Fruit fly (Drosophila melanogaster) whole organism, embryonic: ENCODE data around the gene mh.

Experiments
- ATbp ChIP-seq: fragments of 200-800 bp; sonication (Bioruptor generic); optimal IDR thresholded peaks from 2 replicates; lab custom pipeline; 2017; ENCODE audit warnings: missing biosample characterization, mild to moderate bottlenecking, missing genetic modification characterization, missing genetic modification reagents
- Ada2b ChIP-seq: fragments of 200-800 bp; sonication (Bioruptor generic); IDR thresholded peaks from 2 replicates; pipeline ENCODE4 v1.3.6; 2022; ENCODE audit warnings: missing biosample characterization, missing genetic modification characterization
- Awh ChIP-seq: fragments of 200-800 bp; sonication (Bioruptor generic); IDR thresholded peaks from 2 replicates; pipeline ENCODE4, ENCODE4 v1.3.6; 2022; ENCODE audit warnings: missing biosample characterization, missing genetic modification characterization
- Bgb ChIP-seq: fragments of 200-800 bp; sonication (Bioruptor generic); IDR thresholded peaks from 2 replicates; pipeline ENCODE4 v1.3.6; 2022; ENCODE audit warnings: missing biosample characterization, missing genetic modification characterization; ENCODE audit not compliant: partially characterized antibody
- CG10209 ChIP-seq: fragments of 200-800 bp; sonication (Bioruptor generic); optimal IDR thresholded peaks from 3 replicates; lab custom pipeline; 2017; ENCODE audit warnings: missing biosample characterization, mild to moderate bottlenecking, missing genetic modification characterization, missing genetic modification reagents
- CG10321 ChIP-seq: fragments of 200-800 bp; sonication (Bioruptor generic); IDR thresholded peaks from 2 replicates; pipeline ENCODE4 v1.3.6; 2022; ENCODE audit warnings: missing biosample characterization, missing genetic modification characterization
- CG10654 ChIP-seq: fragments of 200-800 bp; sonication (Bioruptor generic); optimal IDR thresholded peaks from 2 replicates; lab custom pipeline; 2016; ENCODE audit warnings: missing biosample characterization, missing genetic modification characterization
- CG12236 ChIP-seq: fragments of 200-800 bp; sonication (Bioruptor generic); optimal IDR thresholded peaks from 2 replicates; lab custom pipeline; 2016; ENCODE audit warnings: missing biosample characterization, missing genetic modification characterization
- CG12391 ChIP-seq: fragments of 200-800 bp; sonication (Bioruptor generic); optimal IDR thresholded peaks from 3 replicates; lab custom pipeline; 2018; ENCODE audit warnings: missing biosample characterization, mild to moderate bottlenecking, missing genetic modification characterization, moderate library complexity
- CG13424 ChIP-seq: fragments of 200-800 bp; sonication (Bioruptor generic); optimal IDR thresholded peaks from 2 replicates; lab custom pipeline; 2019; ENCODE audit warnings: missing biosample characterization, mild to moderate bottlenecking, missing genetic modification characterization, moderate library complexity
- CG17359 ChIP-seq: fragments of 200-800 bp; sonication (Bioruptor generic); optimal IDR thresholded peaks from 3 replicates; lab custom pipeline; 2018; ENCODE audit warnings: missing biosample characterization, mild to moderate bottlenecking, missing genetic modification characterization, moderate library complexity
- CG17385 ChIP-seq: fragments of 200-800 bp; sonication (Bioruptor generic); optimal IDR thresholded peaks from 3 replicates; lab custom pipeline; 2018; ENCODE audit warnings: missing biosample characterization, mild to moderate bottlenecking, missing genetic modification characterization
- CG17912 ChIP-seq: fragments of 200-800 bp; sonication (Bioruptor generic); optimal IDR thresholded peaks from 2 replicates; lab custom pipeline; 2018; ENCODE audit warnings: missing biosample characterization, mild to moderate bottlenecking, missing genetic modification characterization
- CG18764 ChIP-seq: fragments of 200-800 bp; sonication (Bioruptor generic); optimal IDR thresholded peaks from 3 replicates; lab custom pipeline; 2016; ENCODE audit warnings: missing biosample characterization, missing genetic modification characterization
- CG2199 ChIP-seq: fragments of 200-800 bp; sonication (Bioruptor generic); IDR thresholded peaks from 3 replicates; pipeline ENCODE4 v1.3.6; 2022; ENCODE audit warnings: missing biosample characterization, missing genetic modification characterization
- CG2712 ChIP-seq: fragments of 200-800 bp; optimal IDR thresholded peaks from 3 replicates; lab custom pipeline; 2019; ENCODE audit warnings: missing biosample characterization, mild to moderate bottlenecking, missing genetic modification characterization, moderate library complexity
- CG30020 ChIP-seq: fragments of 200-800 bp; optimal IDR thresholded peaks from 2 replicates; lab custom pipeline; 2019; ENCODE audit warnings: missing biosample characterization, mild to moderate bottlenecking, missing genetic modification characterization, moderate library complexity
- CG3281 ChIP-seq: fragments of 200-800 bp; sonication (Bioruptor generic); optimal IDR thresholded peaks from 3 replicates; lab custom pipeline; 2017; ENCODE audit warnings: missing biosample characterization, mild to moderate bottlenecking, missing genetic modification characterization
- CG34224 ChIP-seq: fragments of 200-800 bp; sonication (Bioruptor generic); IDR thresholded peaks from 3 replicates; pipeline ENCODE4 v1.3.6; 2022; ENCODE audit warnings: missing biosample characterization, missing genetic modification characterization; ENCODE audit not compliant: partially characterized antibody
- CG34422 ChIP-seq: fragments of 200-800 bp; sonication (Bioruptor generic); IDR thresholded peaks from 3 replicates; pipeline ENCODE4 v1.3.6; 2022; ENCODE audit warnings: missing biosample characterization, missing genetic modification characterization
- CG3995 ChIP-seq: fragments of 200-800 bp; sonication (Bioruptor generic); optimal IDR thresholded peaks from 3 replicates; lab custom pipeline; 2016; ENCODE audit warnings: missing biosample characterization, missing genetic modification characterization
- CG4854 ChIP-seq: fragments of 200-800 bp; sonication (Bioruptor generic); optimal IDR thresholded peaks from 2 replicates; lab custom pipeline; 2016; ENCODE audit warnings: missing biosample characterization, missing genetic modification characterization, inconsistent platforms
- CG7372 ChIP-seq: fragments of 200-800 bp; sonication (Bioruptor generic); IDR thresholded peaks from 2 replicates; pipeline ENCODE4 v1.3.6; 2022; ENCODE audit warnings: missing biosample characterization, missing genetic modification characterization
- CG7556 ChIP-seq: fragments of 200-800 bp; sonication (Bioruptor generic); optimal IDR thresholded peaks from 2 replicates; lab custom pipeline; 2017; ENCODE audit warnings: missing biosample characterization, mild to moderate bottlenecking, missing genetic modification characterization
- CG7987 ChIP-seq: fragments of 200-800 bp; sonication (Bioruptor generic); optimal IDR thresholded peaks from 2 replicates; lab custom pipeline; 2018; ENCODE audit warnings: missing biosample characterization, mild to moderate bottlenecking, missing genetic modification characterization, moderate library complexity
- CG8290 ChIP-seq, 3 experiments: fragments of 200-800 bp; sonication (Bioruptor generic); optimal IDR thresholded peaks; 2 replicates each; lab custom pipeline; 2016 to 2019; ENCODE audit warnings: missing biosample characterization in 3 of 3, missing genetic modification characterization in 3 of 3, mild to moderate bottlenecking in 2 of 3, moderate library complexity in 1 of 3
- E2f2 ChIP-seq: fragments of 200-800 bp; sonication (Bioruptor generic); IDR thresholded peaks from 2 replicates; pipeline ENCODE4 v1.3.6; 2022; ENCODE audit warnings: missing biosample characterization, missing genetic modification characterization
- Gug ChIP-seq: fragments of 200-800 bp; sonication (Bioruptor generic); IDR thresholded peaks from 4 replicates; pipeline ENCODE4 v1.3.6; 2022; ENCODE audit warnings: missing biosample characterization, missing genetic modification characterization
- H15 ChIP-seq: fragments of 200-800 bp; sonication (Bioruptor generic); IDR thresholded peaks from 3 replicates; pipeline ENCODE4 v1.3.6; 2022; ENCODE audit warnings: missing biosample characterization, missing genetic modification characterization
- Hr51 ChIP-seq, 2 experiments: fragments of 200-800 bp; sonication (Bioruptor generic); optimal IDR thresholded peaks; 2 replicates in 1 of 2; 3 replicates in 1 of 2; lab custom pipeline; 2016 to 2018; ENCODE audit warnings: missing biosample characterization in 2 of 2, missing genetic modification characterization in 2 of 2, mild to moderate bottlenecking in 1 of 2, moderate library complexity in 1 of 2
- Lhr ChIP-seq: fragments of 200-800 bp; sonication (Bioruptor generic); optimal IDR thresholded peaks from 3 replicates; lab custom pipeline; 2017; ENCODE audit warnings: mild to moderate bottlenecking, missing biosample characterization, missing genetic modification reagents, missing genetic modification characterization
- Lpt ChIP-seq: fragments of >200 bp; optimal IDR thresholded peaks from 2 replicates; lab custom pipeline; 2018; ENCODE audit warnings: missing biosample characterization, missing genetic modification characterization
- Mes4 ChIP-seq: fragments of 200-800 bp; sonication (Bioruptor generic); optimal IDR thresholded peaks from 2 replicates; lab custom pipeline; 2016; ENCODE audit warnings: missing biosample characterization, missing genetic modification characterization
- Nf-YA ChIP-seq: fragments of 200-800 bp; sonication (Bioruptor generic); IDR thresholded peaks from 2 replicates; pipeline ENCODE4 v1.3.6; 2022; ENCODE audit warnings: missing biosample characterization, missing genetic modification characterization
- Sry-β ChIP-seq: fragments of 200-800 bp; sonication (Bioruptor generic); optimal IDR thresholded peaks from 2 replicates; lab custom pipeline; 2018; ENCODE audit warnings: missing biosample characterization, mild to moderate bottlenecking, missing genetic modification characterization, moderate library complexity
- TFAM ChIP-seq: fragments of 200-800 bp; sonication (Bioruptor generic); optimal IDR thresholded peaks from 2 replicates; lab custom pipeline; 2017; ENCODE audit warnings: missing biosample characterization, missing genetic modification characterization, inconsistent platforms
- ato ChIP-seq: fragments of 200-800 bp; sonication (Bioruptor generic); IDR thresholded peaks from 2 replicates; pipeline ENCODE4 v1.3.6; 2022; ENCODE audit warnings: missing biosample characterization, missing genetic modification characterization; ENCODE audit not compliant: partially characterized antibody
- br ChIP-seq: fragments of >200 bp; optimal IDR thresholded peaks from 2 replicates; lab custom pipeline; 2017
- cad ChIP-seq: fragments of >200 bp; optimal IDR thresholded peaks from 2 replicates; lab custom pipeline; 2017; ENCODE audit warnings: missing biosample characterization, missing genetic modification characterization
- cg ChIP-seq: fragments of 200-800 bp; sonication (Bioruptor generic); optimal IDR thresholded peaks from 3 replicates; lab custom pipeline; 2019; ENCODE audit warnings: missing biosample characterization, mild to moderate bottlenecking, missing genetic modification characterization, moderate library complexity
- croc ChIP-seq: fragments of 200-800 bp; sonication (Bioruptor generic); conservative IDR thresholded peaks from 3 replicates; pipeline ENCODE4 v1.3.6; 2022; ENCODE audit warnings: missing biosample characterization, missing genetic modification characterization
- ewg ChIP-seq: fragments of 200-800 bp; sonication (Bioruptor generic); optimal IDR thresholded peaks from 3 replicates; lab custom pipeline; 2017; ENCODE audit warnings: mild to moderate bottlenecking, missing biosample characterization, missing genetic modification reagents, missing genetic modification characterization
- grn ChIP-seq: fragments of 200-800 bp; sonication (Bioruptor generic); optimal IDR thresholded peaks from 3 replicates; lab custom pipeline; 2017; ENCODE audit warnings: missing biosample characterization, missing genetic modification characterization
- hth ChIP-seq: fragments of >200 bp; optimal IDR thresholded peaks from 2 replicates; lab custom pipeline; 2017; ENCODE audit warnings: inconsistent platforms
- phol ChIP-seq: fragments of 200-800 bp; sonication (Bioruptor generic); optimal IDR thresholded peaks from 3 replicates; lab custom pipeline; 2018; ENCODE audit warnings: missing biosample characterization, mild to moderate bottlenecking, missing genetic modification characterization, moderate library complexity
- repo ChIP-seq: fragments of 200-800 bp; sonication (Bioruptor generic); optimal IDR thresholded peaks from 2 replicates; lab custom pipeline; 2016; ENCODE audit warnings: missing biosample characterization, missing genetic modification characterization
- rib ChIP-seq: fragments of 200-800 bp; sonication (Bioruptor generic); IDR thresholded peaks from 2 replicates; pipeline ENCODE4 v1.3.6; 2022; ENCODE audit warnings: missing biosample characterization, missing genetic modification characterization
- slou ChIP-seq: fragments of 200-800 bp; sonication (Bioruptor generic); optimal IDR thresholded peaks from 3 replicates; lab custom pipeline; 2016; ENCODE audit warnings: missing biosample characterization, missing genetic modification characterization
- sqz ChIP-seq: fragments of 200-800 bp; sonication (Bioruptor generic); optimal IDR thresholded peaks from 3 replicates; lab custom pipeline; 2018; ENCODE audit warnings: missing biosample characterization, mild to moderate bottlenecking, missing genetic modification characterization
- sr ChIP-seq: fragments of 200-800 bp; sonication (Bioruptor generic); IDR thresholded peaks from 3 replicates; pipeline ENCODE4 v1.3.6; 2022; ENCODE audit warnings: missing biosample characterization, missing genetic modification characterization
- stc ChIP-seq: fragments of 200-800 bp; sonication (Bioruptor generic); IDR thresholded peaks from 2 replicates; pipeline ENCODE4 v1.3.6; 2022; ENCODE audit warnings: missing biosample characterization, missing genetic modification characterization
- trh ChIP-seq: fragments of 200-800 bp; sonication (Bioruptor generic); optimal IDR thresholded peaks from 2 replicates; lab custom pipeline; 2016; ENCODE audit warnings: missing biosample characterization, missing genetic modification characterization

mh gene

DNA sequence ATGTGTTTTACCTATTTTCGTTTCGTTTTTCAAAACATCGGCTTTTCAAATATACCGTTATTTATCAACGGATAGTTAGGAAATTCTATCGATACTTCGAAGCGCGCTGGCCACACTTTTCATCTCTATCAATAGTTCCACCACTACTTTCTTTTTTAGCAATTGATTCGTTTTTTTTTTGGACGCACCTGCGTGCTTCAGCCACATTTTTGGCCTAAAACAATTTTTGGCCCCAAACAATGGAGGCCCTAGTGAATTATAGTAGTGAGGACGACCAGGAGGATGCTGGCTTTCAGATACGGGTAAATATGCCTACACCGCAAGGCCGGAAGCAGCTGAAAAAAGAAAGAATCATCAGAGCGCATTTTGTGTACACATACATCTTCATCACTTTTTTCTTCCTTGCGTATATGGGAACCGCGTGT is 7.0 kb upstream of the mh start, which contains the start of gene CG6340 (continued):
- peak; percentile 54 for TF ChIP-seq ewg (GFP tag; lab: Kevin White, UChicago)
- no peak for TF ChIP-seq CG10654 (GFP tag; lab: Kevin White, UChicago)
- no peak for TF ChIP-seq Hr51 (GFP tag; optimal IDR thresholded peaks at IDR 0.05; lab: Kevin White, UChicago)
- no peak for TF ChIP-seq CG7372
- TF ChIP-seq CG18764 (GFP tag; lab: Kevin White, UChicago) = no peak
- TF ChIP-seq trh = no peak
- no peak for TF ChIP-seq H15
- no peak for TF ChIP-seq Sry-β (GFP tag; lab: Kevin White, UChicago)
- TF ChIP-seq Ada2b = no peak
- TF ChIP-seq CG17359 (tag; lab: Kevin White, UChicago) = no peak
- no peak for TF ChIP-seq hth (lab: Kevin White, UChicago)
- TF ChIP-seq Gug (GFP tag; lab: Robert Waterston, UW) = no peak
- no peak for TF ChIP-seq repo
- no peak for TF ChIP-seq CG30020
- no peak for TF ChIP-seq CG10209 (GFP tag; lab: Kevin White, UChicago)
- TF ChIP-seq Nf-YA (GFP tag; lab: Robert Waterston, UW) = no peak
- no peak for TF ChIP-seq CG4854
- no peak for TF ChIP-seq CG12236 (GFP tag; lab: Kevin White, UChicago)
- TF ChIP-seq croc (GFP tag; lab: Robert Waterston, UW) = no peak
- TF ChIP-seq sqz (GFP tag; lab: Kevin White, UChicago) = peak; percentile 82
- peak; percentile 86 for TF ChIP-seq Bgb (GFP tag; lab: Robert Waterston, UW)
- peak; percentile 22 for TF ChIP-seq Lhr
- no peak for TF ChIP-seq CG7556 (GFP tag; lab: Kevin White, UChicago)
- no peak for TF ChIP-seq CG3281 (GFP tag; lab: Kevin White, UChicago)
- no peak for TF ChIP-seq Lpt
- TF ChIP-seq CG34422 (GFP tag; lab: Robert Waterston, UW) = 0 out of 3 replicates have a peak, but pooled peaks have one; percentile 35
- TF ChIP-seq phol (tag; lab: Kevin White, UChicago) = peak; percentile 16
- no peak for TF ChIP-seq CG10321 (GFP tag; lab: Robert Waterston, UW)
- TF ChIP-seq ATbp (GFP tag; lab: Kevin White, UChicago) = no peak
- no peak for TF ChIP-seq CG13424 (tag; lab: Kevin White, UChicago)
- peak; percentile 70 for TF ChIP-seq CG34224
- no peak for TF ChIP-seq CG17912 (GFP tag; lab: Kevin White, UChicago)
- no peak for TF ChIP-seq Awh (GFP tag; lab: Robert Waterston, UW)
- no peak for TF ChIP-seq Mes4 (GFP tag; lab: Kevin White, UChicago)
- TF ChIP-seq CG3995 (GFP tag; lab: Kevin White, UChicago) = no peak
- TF ChIP-seq rib = no peak
- TF ChIP-seq CG12391 (tag; lab: Kevin White, UChicago) = no peak
- TF ChIP-seq cg (GFP tag; lab: Kevin White, UChicago) = peak; percentile 67
- TF ChIP-seq grn = no peak
- no peak for TF ChIP-seq sr (GFP tag; lab: Robert Waterston, UW)
- TF ChIP-seq TFAM (GFP tag; lab: Kevin White, UChicago) = no peak
- TF ChIP-seq CG17385 (GFP tag; lab: Kevin White, UChicago) = no peak
- TF ChIP-seq CG2712 = peak; percentile 10
- TF ChIP-seq ato (GFP tag; lab: Robert Waterston, UW) = 0 out of 2 replicates have a peak, but pooled peaks have one; percentile 10
- no peak for TF ChIP-seq CG2199 (GFP tag; lab: Robert Waterston, UW)
- TF ChIP-seq CG8290 (GFP tag; optimal IDR thresholded peaks at IDR 0.05; lab: Kevin White, UChicago) = no peak
- no peak for TF ChIP-seq CG8290 (tag; optimal IDR thresholded peaks at IDR 0.05; lab: Kevin White, UChicago)
- TF ChIP-seq CG7987 (GFP tag; lab: Kevin White, UChicago) = no peak
- TF ChIP-seq E2f2 = peak; percentile 76
- no peak for TF ChIP-seq br (lab: Kevin White, UChicago)
- TF ChIP-seq stc = no peak
- TF ChIP-seq cad (GFP tag; lab: Kevin White, UChicago) = no peak
- TF ChIP-seq slou (GFP tag; lab: Kevin White, UChicago) = no peak
